Worm (Caenorhabditis elegans): ENCODE measurements around the gene ZC168.2.

ce11 chrIV:10685758-10686157 lies 42.1 kb upstream of the ZC168.2 start, which contains the start of the genes K08C7.6 and R102.1:
- TF ChIP-seq unc-130 (GFP tag; optimal IDR thresholded peaks at IDR 0.05) = no peak
- no peak for TF ChIP-seq snpc-4 (tag; optimal IDR thresholded peaks at IDR 0.05)
- no peak for TF ChIP-seq nhr-237 (tag; optimal IDR thresholded peaks at IDR 0.05)
- TF ChIP-seq ZK546.5 (tag; optimal IDR thresholded peaks at IDR 0.05) = no peak
- TF ChIP-seq mdl-1 (tag; optimal IDR thresholded peaks at IDR 0.05) = no peak
- TF ChIP-seq unc-62 (GFP tag; optimal IDR thresholded peaks at IDR 0.05 in 1 of 2) = no peak
- no peak for TF ChIP-seq unc-62 (tag; optimal IDR thresholded peaks at IDR 0.05)
- no peak for TF ChIP-seq nhr-25 (tag; optimal IDR thresholded peaks at IDR 0.05; ENCODE audit: borderline replicate concordance, insufficient read depth)
- TF ChIP-seq egl-43 (GFP tag; IDR thresholded peaks at IDR 0.05) = no peak
- TF ChIP-seq dmd-8 (GFP tag; IDR thresholded peaks at IDR 0.05) = no peak
- TF ChIP-seq zag-1 (tag; optimal IDR thresholded peaks at IDR 0.05) = no peak
- TF ChIP-seq lin-39 (tag; optimal IDR thresholded peaks at IDR 0.05) = no peak
- TF ChIP-seq aha-1 (tag) = no peak
- TF ChIP-seq nhr-76 (tag; optimal IDR thresholded peaks at IDR 0.05) = no peak
- TF ChIP-seq egl-27 (tag; optimal IDR thresholded peaks at IDR 0.05) = no peak
